Fruit fly (Drosophila melanogaster) whole organism, pupa: ENCODE results near the gene Peritrophin-15a.

Source experiments
- CG12605 ChIP-seq: fragments of 200-800 bp; sonication (Bioruptor generic); IDR thresholded peaks from 2 replicates; pipeline ENCODE4 v1.3.6; 2022; ENCODE audit warnings: missing biosample characterization, missing genetic modification characterization
- CG14655 ChIP-seq: fragments of 200-800 bp; sonication (Bioruptor generic); optimal IDR thresholded peaks from 3 replicates; lab custom pipeline; 2017; ENCODE audit warnings: mild to moderate bottlenecking, missing biosample characterization, missing genetic modification reagents, missing genetic modification characterization
- CG15710 ChIP-seq: fragments of 200-800 bp; sonication (Bioruptor generic); optimal IDR thresholded peaks from 2 replicates; lab custom pipeline; 2018; ENCODE audit warnings: missing biosample characterization, mild to moderate bottlenecking, missing genetic modification characterization, moderate library complexity
- CG17806 ChIP-seq: fragments of 200-800 bp; sonication (Bioruptor generic); optimal IDR thresholded peaks from 2 replicates; lab custom pipeline; 2018; ENCODE audit warnings: missing biosample characterization, mild to moderate bottlenecking, missing genetic modification characterization, moderate library complexity
- CG34367 ChIP-seq: fragments of 200-800 bp; sonication (Bioruptor generic); optimal IDR thresholded peaks from 2 replicates; lab custom pipeline; 2018; ENCODE audit warnings: missing biosample characterization, mild to moderate bottlenecking, missing genetic modification characterization
- Ets98B ChIP-seq: fragments of 200-800 bp; sonication (Bioruptor generic); IDR thresholded peaks from 2 replicates; pipeline ENCODE4 v1.3.6; 2022; ENCODE audit warnings: missing biosample characterization, missing genetic modification characterization
- Pif1A ChIP-seq: fragments of 200-800 bp; sonication (Bioruptor generic); optimal IDR thresholded peaks from 3 replicates; lab custom pipeline; 2016; ENCODE audit warnings: missing biosample characterization, missing genetic modification characterization
- Snoo ChIP-seq: fragments of 200-800 bp; sonication (Bioruptor generic); optimal IDR thresholded peaks from 3 replicates; lab custom pipeline; 2017; ENCODE audit warnings: missing biosample characterization, mild to moderate bottlenecking, missing genetic modification characterization, inconsistent platforms

DNA sequence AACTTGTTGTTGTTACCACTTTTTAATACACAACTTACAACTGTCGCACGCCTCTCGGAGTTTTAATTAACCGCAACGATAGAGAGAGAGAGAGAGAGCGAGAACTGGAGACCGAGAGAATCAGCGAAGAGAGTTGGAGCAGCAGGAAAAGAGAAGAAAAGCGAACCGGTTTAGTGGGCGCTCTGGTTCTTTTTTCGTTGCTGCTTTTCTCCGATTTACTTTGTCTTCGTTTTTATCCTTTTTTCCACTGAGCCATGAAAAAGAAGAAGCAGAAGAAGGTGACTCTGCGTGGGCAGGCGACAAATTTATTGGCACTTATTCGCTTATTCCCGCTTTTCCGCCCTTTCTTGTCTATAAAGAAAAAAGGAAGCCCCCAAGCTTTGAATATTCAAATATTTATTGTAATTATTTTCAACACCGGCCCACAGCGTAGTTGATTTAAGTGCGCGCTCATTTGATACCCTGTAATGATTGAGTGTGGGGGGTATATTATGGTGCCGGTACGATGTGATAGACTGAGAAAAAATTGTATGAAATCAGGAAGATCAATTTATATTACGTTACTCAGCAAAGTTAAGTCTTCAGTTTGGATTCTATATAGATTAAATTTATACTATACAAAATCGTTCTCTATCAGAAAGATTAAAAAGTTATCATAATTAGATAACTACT, 24.5 kb upstream of the Peritrophin-15a start:
- TF ChIP-seq Pif1A (GFP tag; lab: Kevin White, UChicago) (peak; percentile 47), CG14655 (peak; percentile 22), CG12605 (GFP tag; lab: Robert Waterston, UW) (peak; percentile 36; the same call in 1 of the 2 replicates), CG15710 (peak; percentile 11), CG17806 (tag; lab: Kevin White, UChicago) (peak; percentile 24), Ets98B (GFP tag; lab: Robert Waterston, UW) (no peak), CG34367 (tag; lab: Kevin White, UChicago) (peak; percentile 43), Snoo (tag; lab: Kevin White, UChicago) (no peak)
